Worm (Caenorhabditis elegans) whole organism, L1 larva: Measurements from ENCODE around the gene F13E9.5.

ENCODE experiments used
- C34B4.2 ChIP-seq: sonication (generic microtip); optimal IDR thresholded peaks from 2 replicates; lab custom pipeline; 2017; ENCODE audit warnings: mild to moderate bottlenecking, missing genetic modification characterization, missing compliant biosample characterization
- F16B12.6 ChIP-seq: fragments of 150-350 bp; optimal IDR thresholded peaks from 2 replicates; lab custom pipeline; 2014; ENCODE audit warnings: missing biosample characterization, missing genetic modification characterization
- Y116A8C.19 ChIP-seq: sonication (generic microtip); optimal IDR thresholded peaks from 2 replicates; lab custom pipeline; 2016; ENCODE audit warnings: missing compliant biosample characterization, missing genetic modification characterization, borderline replicate concordance
- aha-1 ChIP-seq: fragments of 150-350 bp; optimal IDR thresholded peaks from 2 replicates; lab custom pipeline; 2014; ENCODE audit warnings: missing biosample characterization, missing genetic modification characterization
- ama-1 ChIP-seq: fragments of 150-350 bp; optimal IDR thresholded peaks from 2 replicates; lab custom pipeline; 2014
- blmp-1 ChIP-seq: fragments of 150-350 bp; optimal IDR thresholded peaks from 2 replicates; lab custom pipeline; 2014; ENCODE audit warnings: missing biosample characterization, missing genetic modification characterization
- ceh-82 ChIP-seq, 3 experiments: fragments of 150-350 bp in 1 of 3; sonication (generic microtip) in 2 of 3; optimal IDR thresholded peaks; 2 replicates each; lab custom pipeline; 2014 to 2017; ENCODE audit warnings: missing biosample characterization in 3 of 3, missing genetic modification characterization in 3 of 3
- ceh-90 ChIP-seq: sonication (generic microtip); optimal IDR thresholded peaks from 2 replicates; lab custom pipeline; 2016; ENCODE audit warnings: missing genetic modification characterization, missing compliant biosample characterization
- efl-1 ChIP-seq, 4 experiments: fragments of 150-350 bp; optimal IDR thresholded peaks in 3 of 4; peaks in 1 of 4; 1 replicate in 1 of 4; 2 replicates in 3 of 4; lab custom pipeline; 2014; ENCODE audit warnings: missing biosample characterization in 2 of 4, missing genetic modification characterization in 2 of 4, missing genetic modification reagents in 2 of 4
- egl-13 ChIP-seq: sonication (generic microtip); optimal IDR thresholded peaks from 2 replicates; lab custom pipeline; 2016; ENCODE audit warnings: missing genotype, missing genetic modification reagents, missing genetic modification characterization, missing compliant biosample characterization
- egl-27 ChIP-seq, 2 experiments: fragments of 150-350 bp in 1 of 2; sonication (generic microtip); optimal IDR thresholded peaks; 3 replicates each; lab custom pipeline; 2017 to 2018; ENCODE audit warnings: missing biosample characterization in 2 of 2, missing genetic modification characterization in 2 of 2, missing genetic modification reagents in 2 of 2
- elt-2 ChIP-seq: sonication (generic microtip); optimal IDR thresholded peaks from 2 replicates; lab custom pipeline; 2016; ENCODE audit warnings: missing genetic modification characterization, mild to moderate bottlenecking, inconsistent platforms, missing compliant biosample characterization, missing genetic modification reagents
- elt-3 ChIP-seq, 6 experiments: fragments of 150-350 bp in 1 of 6; sonication (generic microtip); optimal IDR thresholded peaks; 2 replicates each; lab custom pipeline; 2017 to 2018; ENCODE audit warnings: missing biosample characterization in 6 of 6, missing genetic modification characterization in 6 of 6, inconsistent platforms in 1 of 6
- fkh-10 ChIP-seq: sonication (generic microtip); optimal IDR thresholded peaks from 2 replicates; lab custom pipeline; 2017; ENCODE audit warnings: missing biosample characterization, missing genetic modification reagents, missing genetic modification characterization
- hlh-4 ChIP-seq: sonication (generic microtip); optimal IDR thresholded peaks from 2 replicates; lab custom pipeline; 2016; ENCODE audit warnings: mild to moderate bottlenecking, missing genetic modification characterization, missing compliant biosample characterization
- hpl-2 ChIP-seq: fragments of 150-350 bp; optimal IDR thresholded peaks from 2 replicates; lab custom pipeline; 2014; ENCODE audit warnings: missing biosample characterization, missing genetic modification reagents, missing genetic modification characterization
- isw-1 ChIP-seq: fragments of 200-800 bp; sonication (Bioruptor generic); IDR thresholded peaks from 2 replicates; pipeline ENCODE4 v1.3.6; 2022; ENCODE audit warnings: missing genetic modification characterization, missing compliant biosample characterization
- lin-14 ChIP-seq: fragments of 200-800 bp; sonication (Bioruptor generic); optimal IDR thresholded peaks from 2 replicates; lab custom pipeline; 2018; ENCODE audit warnings: mild to moderate bottlenecking, missing genetic modification characterization, moderate library complexity, missing compliant biosample characterization
- lin-15B ChIP-seq: fragments of 150-350 bp; sonication (generic microtip); optimal IDR thresholded peaks from 3 replicates; lab custom pipeline; 2014; ENCODE audit warnings: missing biosample characterization, missing genetic modification characterization
- lin-35 ChIP-seq, 2 experiments: fragments of 150-350 bp; optimal IDR thresholded peaks; 2 replicates each; lab custom pipeline; 2014; ENCODE audit warnings: missing biosample characterization in 2 of 2, missing genetic modification characterization in 2 of 2, missing genetic modification reagents in 2 of 2
- lin-39 ChIP-seq: fragments of 150-350 bp; optimal IDR thresholded peaks from 2 replicates; lab custom pipeline; 2014; ENCODE audit warnings: missing biosample characterization, missing genetic modification reagents, missing genetic modification characterization
- lsy-2 ChIP-seq, 2 experiments: fragments of 150-350 bp; optimal IDR thresholded peaks; 2 replicates each; lab custom pipeline; 2014; ENCODE audit warnings: missing biosample characterization in 2 of 2, missing genetic modification characterization in 2 of 2
- mep-1 ChIP-seq: fragments of 150-350 bp; optimal IDR thresholded peaks from 2 replicates; lab custom pipeline; 2014; ENCODE audit warnings: missing biosample characterization, missing genetic modification characterization
- nhr-19 ChIP-seq: fragments of 200-800 bp; sonication (Bioruptor generic); conservative IDR thresholded peaks from 2 replicates; pipeline ENCODE4 v1.3.6; 2022; ENCODE audit warnings: missing genetic modification characterization, missing compliant biosample characterization
- nhr-20 ChIP-seq: sonication (generic microtip); optimal IDR thresholded peaks from 2 replicates; lab custom pipeline; 2016; ENCODE audit warnings: mild to moderate bottlenecking, missing genetic modification characterization, missing compliant biosample characterization
- nhr-71 ChIP-seq: sonication (generic microtip); optimal IDR thresholded peaks from 2 replicates; lab custom pipeline; 2016; ENCODE audit warnings: mild to moderate bottlenecking, missing genetic modification characterization, moderate library complexity, missing compliant biosample characterization
- nhr-76 ChIP-seq: sonication (generic microtip); optimal IDR thresholded peaks from 2 replicates; lab custom pipeline; 2017; ENCODE audit warnings: missing biosample characterization, missing genetic modification characterization
- nhr-77 ChIP-seq: fragments of 150-350 bp; optimal IDR thresholded peaks from 2 replicates; lab custom pipeline; 2014; ENCODE audit warnings: missing biosample characterization, missing genetic modification characterization
- nhr-84 ChIP-seq: sonication (generic microtip); optimal IDR thresholded peaks from 2 replicates; lab custom pipeline; 2017; ENCODE audit warnings: missing biosample characterization, missing genetic modification characterization
- nhr-85 ChIP-seq: sonication (generic microtip); peaks from one replicate; lab custom pipeline; 2016; ENCODE audit warnings: missing genetic modification characterization, inconsistent platforms, missing compliant biosample characterization
- pqm-1 ChIP-seq: sonication (generic microtip); optimal IDR thresholded peaks from 3 replicates; lab custom pipeline; 2017; ENCODE audit warnings: missing biosample characterization, missing genetic modification characterization
- skn-1 ChIP-seq: fragments of 150-350 bp; optimal IDR thresholded peaks from 2 replicates; lab custom pipeline; 2014; ENCODE audit warnings: missing biosample characterization, missing genetic modification characterization
- snu-23 ChIP-seq: sonication (generic microtip); optimal IDR thresholded peaks from 2 replicates; lab custom pipeline; 2016; ENCODE audit warnings: missing genetic modification characterization, missing compliant biosample characterization
- sptf-1 ChIP-seq: fragments of 150-350 bp; optimal IDR thresholded peaks from 2 replicates; lab custom pipeline; 2014; ENCODE audit warnings: missing biosample characterization, missing genetic modification characterization
- tbx-2 ChIP-seq: sonication (generic microtip); optimal IDR thresholded peaks from 2 replicates; lab custom pipeline; 2016; ENCODE audit warnings: missing genetic modification characterization, missing compliant biosample characterization
- tlp-1 ChIP-seq: fragments of 150-350 bp; optimal IDR thresholded peaks from 2 replicates; lab custom pipeline; 2014; ENCODE audit warnings: missing biosample characterization, missing genetic modification characterization
- vab-15 ChIP-seq: sonication (generic microtip); optimal IDR thresholded peaks from 2 replicates; lab custom pipeline; 2017; ENCODE audit warnings: missing genotype, mild to moderate bottlenecking, missing genetic modification characterization, missing compliant biosample characterization
- ztf-4 ChIP-seq: fragments of 150-350 bp; optimal IDR thresholded peaks from 2 replicates; lab custom pipeline; 2014; ENCODE audit warnings: missing biosample characterization, missing genetic modification characterization

F13E9.5 gene

DNA sequence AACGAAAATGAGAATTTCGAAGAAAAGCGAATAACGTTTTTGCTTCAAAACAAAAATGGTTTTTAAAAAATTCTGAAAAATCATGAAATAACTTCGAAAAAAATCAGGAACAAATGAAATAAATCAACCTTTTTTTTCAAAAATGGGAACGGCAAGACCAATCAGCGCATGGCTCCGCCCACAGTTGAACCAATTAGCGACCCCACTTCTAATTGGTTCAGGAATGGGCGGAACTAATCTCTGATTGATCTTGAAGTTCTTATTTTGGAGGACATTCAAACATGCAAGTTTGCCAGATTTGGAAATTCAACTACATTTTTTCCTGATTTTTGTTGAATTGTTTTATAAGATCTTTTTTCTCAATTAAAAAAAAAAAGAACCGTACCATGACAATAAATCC is 28.2 kb downstream of the F13E9.5 start:
- TF ChIP-seq nhr-77 (tag; lab: Kevin White, UChicago) (no peak), ztf-4 (tag; lab: Kevin White, UChicago) (no peak), lin-14 (GFP tag; lab: Kevin White, UChicago) (no peak), lin-39 (tag; lab: Kevin White, UChicago) (no peak), lin-15B (tag; lab: Kevin White, UChicago) (no peak), pqm-1 (tag; lab: Kevin White, UChicago) (no peak), nhr-84 (tag; lab: Kevin White, UChicago) (no peak), ama-1 (lab: Kevin White, UChicago) (no peak), isw-1 (GFP tag; lab: Robert Waterston, UW) (no peak), ceh-82 (tag; optimal IDR thresholded peaks at IDR 0.05; lab: Kevin White, UChicago) (no peak), aha-1 (tag; lab: Kevin White, UChicago) (no peak), Y116A8C.19 (no peak), mep-1 (tag; lab: Kevin White, UChicago) (no peak), tlp-1 (tag; lab: Kevin White, UChicago) (no peak), F16B12.6 (no peak), nhr-76 (tag; lab: Kevin White, UChicago) (no peak), nhr-19 (no peak), lin-35 (GFP tag; optimal IDR thresholded peaks at IDR 0.05; lab: Kevin White, UChicago) (no peak), elt-3 (tag; optimal IDR thresholded peaks at IDR 0.05; lab: Kevin White, UChicago) (no peak), ceh-90 (tag; lab: Kevin White, UChicago) (no peak)

DNA sequence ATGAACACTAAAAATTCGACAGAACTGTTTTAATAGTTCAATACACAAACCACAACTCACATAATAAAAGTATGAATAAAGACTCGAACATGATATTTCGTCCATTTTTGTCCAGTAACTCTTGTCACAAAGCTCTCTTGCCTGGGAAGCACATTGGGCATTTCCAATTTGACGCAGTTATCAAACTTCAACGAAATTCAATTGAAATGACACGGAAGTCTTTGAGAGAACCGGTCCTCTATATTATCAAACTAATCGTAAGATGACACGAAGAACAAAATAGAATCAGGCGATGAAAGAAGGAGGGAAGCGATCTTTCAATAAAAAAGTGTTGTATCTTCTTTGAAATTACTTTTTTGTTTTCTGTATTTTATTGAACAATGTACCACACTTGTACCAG is 29.1 kb downstream of the F13E9.5 start, which contains the start of gene T11G6.3:
TSS of gene T11G6.3 (minus strand) at position 189 of the 400 bp plus-strand sequence.
- TF ChIP-seq egl-27 (tag; optimal IDR thresholded peaks at IDR 0.05; lab: Kevin White, UChicago) = no peak
- TF ChIP-seq elt-2 (tag; lab: Kevin White, UChicago) = no peak
- TF ChIP-seq tbx-2 (tag; lab: Kevin White, UChicago) = peak; percentile 17
- TF ChIP-seq hpl-2 (GFP tag; lab: Kevin White, UChicago) = no peak
- no peak for TF ChIP-seq nhr-84 (tag; lab: Kevin White, UChicago)
- peak in 2 of 6 experiments; percentile 2 to 19 for TF ChIP-seq elt-3 (tag; optimal IDR thresholded peaks at IDR 0.05; lab: Kevin White, UChicago)
- peak; percentile 34 for TF ChIP-seq blmp-1
- no peak for TF ChIP-seq C34B4.2 (tag; lab: Kevin White, UChicago)
- no peak for TF ChIP-seq hlh-4 (tag; lab: Kevin White, UChicago)
- TF ChIP-seq lin-14 (GFP tag; lab: Kevin White, UChicago) = peak; percentile 41
- peak in 1 of 2 experiments; percentile 7 for TF ChIP-seq lsy-2 (tag; optimal IDR thresholded peaks at IDR 0.05; lab: Kevin White, UChicago)
- peak; percentile 19 for TF ChIP-seq snu-23 (GFP tag; lab: Kevin White, UChicago)
- no peak for TF ChIP-seq ama-1 (lab: Kevin White, UChicago)
- TF ChIP-seq nhr-85 (tag; lab: Kevin White, UChicago) = peak; percentile 66
- TF ChIP-seq nhr-76 (tag; lab: Kevin White, UChicago) = no peak
- no peak for TF ChIP-seq skn-1 (tag; lab: Kevin White, UChicago)
- peak; percentile 4 for TF ChIP-seq nhr-71
- TF ChIP-seq nhr-20 (tag; lab: Kevin White, UChicago) = peak; percentile 19

DNA sequence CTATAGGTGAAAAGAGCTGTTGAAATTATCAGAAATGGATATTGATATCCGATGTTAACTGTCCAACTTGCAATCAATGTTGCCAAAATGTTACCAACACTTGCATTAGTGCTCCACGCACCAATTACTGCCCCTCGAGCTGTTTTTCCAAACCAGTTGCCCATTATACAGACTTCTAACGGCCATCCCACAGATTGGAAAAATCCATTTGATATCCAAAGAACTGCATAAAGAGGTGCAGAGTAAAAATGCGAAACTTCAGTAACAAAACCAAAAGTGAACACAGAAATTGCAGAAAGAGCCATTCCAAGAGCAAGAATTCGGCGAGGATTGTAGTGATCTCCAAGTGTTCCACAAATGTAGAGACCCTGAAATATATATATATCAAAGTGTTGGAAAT is 30.1 kb downstream of the F13E9.5 start:
- no peak for TF ChIP-seq vab-15 (tag; lab: Kevin White, UChicago)
- no peak for TF ChIP-seq nhr-77 (tag; lab: Kevin White, UChicago)
- TF ChIP-seq egl-13 (tag; lab: Kevin White, UChicago) = no peak
- no peak for TF ChIP-seq efl-1 (optimal IDR thresholded peaks at IDR 0.05; lab: Kevin White, UChicago)
- peak in 1 of 2 experiments; percentile 69 for TF ChIP-seq efl-1 (GFP tag; optimal IDR thresholded peaks at IDR 0.05 in 1 of 2; lab: Kevin White, UChicago)
- no peak for TF ChIP-seq fkh-10 (GFP tag; lab: Kevin White, UChicago)
- TF ChIP-seq sptf-1 (tag; lab: Kevin White, UChicago) = no peak
